Worm (Caenorhabditis elegans): ENCODE data around the gene F58B4.7.

DNA sequence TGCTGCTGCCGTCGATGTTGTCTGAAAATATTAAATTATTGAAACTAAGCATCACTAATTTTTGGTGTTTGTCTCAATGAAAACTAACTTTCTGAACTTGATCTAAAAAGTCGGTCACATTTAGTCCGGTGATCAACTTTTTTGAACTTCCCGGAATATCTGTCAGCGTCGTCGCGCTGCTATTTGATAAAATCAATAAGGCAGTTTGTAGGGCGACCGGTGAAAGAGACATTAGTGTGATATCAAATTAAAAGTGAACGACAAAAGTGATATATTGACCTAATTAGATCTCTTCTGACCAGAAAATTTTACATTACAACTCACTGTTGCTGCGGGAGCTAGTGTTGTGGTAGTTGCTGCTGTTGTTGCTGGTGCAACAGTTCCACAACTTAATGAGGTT lies 47.8 kb upstream of the F58B4.7 start:
- TF ChIP-seq ama-1 (optimal IDR thresholded peaks at IDR 0.05) (no peak), ama-1 (GFP tag; optimal IDR thresholded peaks at IDR 0.05) (no peak), ceh-100 (GFP tag; IDR thresholded peaks at IDR 0.05) (no peak), madf-6 (GFP tag; IDR thresholded peaks at IDR 0.05) (no peak), F57C9.4 (tag; optimal IDR thresholded peaks at IDR 0.05) (no peak), egl-18 (GFP tag; IDR thresholded peaks at IDR 0.05) (no peak)

Data from whole organism, young adult.